Fruit fly (Drosophila melanogaster) Kc167 (cell line): Measurements from ENCODE around the gene dtn.

Source experiments
- Myc ChIP-seq: fragments of >200 bp; optimal IDR thresholded peaks from 2 replicates; lab custom pipeline; 2017; ENCODE audit warnings: missing external identifiers
- Sin3A ChIP-seq: fragments of >200 bp; optimal IDR thresholded peaks from 2 replicates; lab custom pipeline; 2018; ENCODE audit warnings: missing external identifiers
- h ChIP-seq: fragments of >200 bp; optimal IDR thresholded peaks from 3 replicates; lab custom pipeline; 2018; ENCODE audit warnings: missing external identifiers
- insv ChIP-seq: fragments of >200 bp; optimal IDR thresholded peaks from 3 replicates; lab custom pipeline; 2018; ENCODE audit warnings: missing external identifiers
- psq ChIP-seq: fragments of >200 bp; optimal IDR thresholded peaks from 2 replicates; lab custom pipeline; 2017; ENCODE audit warnings: missing external identifiers
- ttk ChIP-seq: sonication (Bioruptor generic); optimal IDR thresholded peaks from 2 replicates; lab custom pipeline; 2017; ENCODE audit warnings: missing external identifiers

Gene dtn

dm6 chrX:6225472-6226049, at the start of gene dtn:
TSS of gene dtn (plus strand) at chrX:6225647.
- TF ChIP-seq ttk (lab: Kevin White, UChicago) (no peak), psq (lab: Kevin White, UChicago) (no peak), insv (lab: Kevin White, UChicago) (no peak), Myc (lab: Kevin White, UChicago) (no peak), Sin3A (lab: Kevin White, UChicago) (no peak), h (lab: Kevin White, UChicago) (no peak)

- TF ChIP-seq psq (lab: Kevin White, UChicago) = no peak
- TF ChIP-seq Sin3A (lab: Kevin White, UChicago) = no peak
- TF ChIP-seq insv (lab: Kevin White, UChicago) = no peak
- TF ChIP-seq ttk (lab: Kevin White, UChicago) = no peak
Observed at dm6 chrX:6179428-6179827, 46.0 kb upstream of the dtn start.

dm6 chrX:6192332-6192731, 33.1 kb upstream of the dtn start, which contains the start of gene Ca-alpha1T:
TSS of gene Ca-alpha1T (minus strand) at chrX:6192483.
- TF ChIP-seq Sin3A (lab: Kevin White, UChicago) (no peak), insv (lab: Kevin White, UChicago) (no peak), h (lab: Kevin White, UChicago) (no peak), ttk (lab: Kevin White, UChicago) (no peak), Myc (lab: Kevin White, UChicago) (no peak), psq (lab: Kevin White, UChicago) (no peak)

dm6 chrX:6193183-6193810, 32.1 kb upstream of the dtn start:
- TF ChIP-seq insv (lab: Kevin White, UChicago) (no peak), ttk (lab: Kevin White, UChicago) (no peak)

- TF ChIP-seq psq (lab: Kevin White, UChicago) = no peak
Observed at dm6 chrX:6196339-6196738, 29.1 kb upstream of the dtn start, which contains the start of gene CG32750. TSS of gene CG32750 (minus strand) at chrX:6196439.

- TF ChIP-seq ttk (lab: Kevin White, UChicago) (no peak), Myc (lab: Kevin White, UChicago) (no peak), Sin3A (lab: Kevin White, UChicago) (no peak), h (lab: Kevin White, UChicago) (no peak), psq (lab: Kevin White, UChicago) (no peak), insv (lab: Kevin White, UChicago) (no peak)
Observed at dm6 chrX:6198554-6198953, 26.9 kb upstream of the dtn start, which contains the start of gene CG32751. TSS of gene CG32751 (minus strand) at chrX:6198654.

dm6 chrX:6199791-6200190, 25.7 kb upstream of the dtn start, which contains the start of gene CG43090:
TSS of gene CG43090 (minus strand) at chrX:6199891.
- TF ChIP-seq ttk (lab: Kevin White, UChicago) = no peak
- no peak for TF ChIP-seq h (lab: Kevin White, UChicago)
- no peak for TF ChIP-seq insv (lab: Kevin White, UChicago)
- no peak for TF ChIP-seq Myc (lab: Kevin White, UChicago)
- TF ChIP-seq Sin3A (lab: Kevin White, UChicago) = no peak
- TF ChIP-seq psq (lab: Kevin White, UChicago) = no peak

dm6 chrX:6201459-6201858, 24.0 kb upstream of the dtn start:
- TF ChIP-seq h (lab: Kevin White, UChicago) (no peak), insv (lab: Kevin White, UChicago) (no peak), psq (lab: Kevin White, UChicago) (no peak), Myc (lab: Kevin White, UChicago) (no peak), ttk (lab: Kevin White, UChicago) (no peak), Sin3A (lab: Kevin White, UChicago) (no peak)

- TF ChIP-seq Myc (lab: Kevin White, UChicago) (no peak), h (lab: Kevin White, UChicago) (no peak), Sin3A (lab: Kevin White, UChicago) (no peak), insv (lab: Kevin White, UChicago) (no peak), psq (lab: Kevin White, UChicago) (no peak), ttk (lab: Kevin White, UChicago) (no peak)
Observed at dm6 chrX:6202509-6202979, 22.9 kb upstream of the dtn start, which contains the start of gene vanin-like. TSS of gene vanin-like (minus strand) at chrX:6202559.

dm6 chrX:6205099-6205498, 20.3 kb upstream of the dtn start:
- TF ChIP-seq h (lab: Kevin White, UChicago) (no peak), psq (lab: Kevin White, UChicago) (no peak), insv (lab: Kevin White, UChicago) (no peak), Sin3A (lab: Kevin White, UChicago) (no peak), Myc (lab: Kevin White, UChicago) (no peak), ttk (lab: Kevin White, UChicago) (no peak)

- no peak for TF ChIP-seq Myc (lab: Kevin White, UChicago)
- no peak for TF ChIP-seq h (lab: Kevin White, UChicago)
- no peak for TF ChIP-seq ttk (lab: Kevin White, UChicago)
- TF ChIP-seq Sin3A (lab: Kevin White, UChicago) = no peak
- TF ChIP-seq psq (lab: Kevin White, UChicago) = no peak
- no peak for TF ChIP-seq insv (lab: Kevin White, UChicago)
Observed at dm6 chrX:6216650-6217049, 8.8 kb upstream of the dtn start.

- TF ChIP-seq psq (lab: Kevin White, UChicago) (no peak), ttk (lab: Kevin White, UChicago) (no peak)
Observed at dm6 chrX:6219227-6219626, 6.2 kb upstream of the dtn start, which contains the start of gene Btnd. TSS of gene Btnd (minus strand) at chrX:6219327.
